Worm (Caenorhabditis elegans): ENCODE measurements around the gene npr-8.

DNA sequence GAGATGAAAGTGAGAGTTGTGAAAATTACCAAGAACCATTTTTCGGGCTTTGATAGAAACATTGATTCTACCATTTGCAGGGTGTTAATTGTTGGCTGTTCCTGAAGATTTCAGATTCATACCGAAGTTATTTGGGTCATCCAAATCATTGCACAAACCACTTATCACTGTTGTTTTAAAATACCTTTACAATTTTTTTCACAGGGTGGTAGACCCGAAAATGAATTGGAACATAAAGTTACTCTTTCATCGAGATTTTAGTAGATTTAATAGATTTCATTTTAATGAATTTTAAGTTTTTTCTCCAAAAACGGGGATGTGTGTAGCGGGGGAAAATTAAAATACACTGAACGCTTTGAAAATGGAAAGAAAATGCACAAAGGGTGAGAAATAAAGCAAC is 38.3 kb downstream of the npr-8 start, which contains the start of gene C10A4.7:
- TF ChIP-seq gei-17 (GFP tag; optimal IDR thresholded peaks at IDR 0.05) (no peak), unc-62 (GFP tag; optimal IDR thresholded peaks at IDR 0.05) (no peak), ztf-18 (tag; optimal IDR thresholded peaks at IDR 0.05) (no peak), ccch-3 (GFP tag; optimal IDR thresholded peaks at IDR 0.05) (no peak), lir-1 (GFP tag; conservative IDR thresholded peaks at IDR 0.05) (no peak), hrde-1 (tag; optimal IDR thresholded peaks at IDR 0.05; ENCODE audit: borderline replicate concordance) (no peak), hmg-1.2 (GFP tag; IDR thresholded peaks at IDR 0.05) (no peak), unc-130 (GFP tag; optimal IDR thresholded peaks at IDR 0.05) (no peak), ceh-40 (GFP tag; IDR thresholded peaks at IDR 0.05) (no peak), lin-40 (tag; optimal IDR thresholded peaks at IDR 0.05) (no peak), T07F8.4 (tag; optimal IDR thresholded peaks at IDR 0.05) (no peak), K11D2.4 (GFP tag; IDR thresholded peaks at IDR 0.05) (no peak), K12H6.12 (tag; optimal IDR thresholded peaks at IDR 0.05) (no peak), madf-3 (GFP tag; IDR thresholded peaks at IDR 0.05) (no peak)
